Fruit fly (Drosophila melanogaster): Measurements from ENCODE around the gene Sec23.

The Sec23 gene

dm6 chr3R:5632182-5632581 is 16.7 kb upstream of the Sec23 start, which contains the start of gene CG31549:
CG31549 (plus strand) TSS chr3R:5632192.
- TF ChIP-seq pan (optimal IDR thresholded peaks at IDR 0.05) (no peak), foxo (GFP tag; optimal IDR thresholded peaks at IDR 0.05) (no peak), Mio (GFP tag; optimal IDR thresholded peaks at IDR 0.05) (no peak), N (GFP tag; optimal IDR thresholded peaks at IDR 0.05) (no peak), tai (GFP tag; optimal IDR thresholded peaks at IDR 0.05) (no peak), dl (GFP tag; optimal IDR thresholded peaks at IDR 0.05; ENCODE audit: insufficient read depth in 1 of 2, partially characterized antibody in 2 of 2) (no peak), Hr78 (GFP tag; optimal IDR thresholded peaks at IDR 0.05) (no peak), psq (GFP tag; optimal IDR thresholded peaks at IDR 0.05) (no peak), woc (GFP tag; optimal IDR thresholded peaks at IDR 0.05) (no peak), CrebA (GFP tag; optimal IDR thresholded peaks at IDR 0.05; ENCODE audit: borderline replicate concordance) (no peak), Vsx2 (GFP tag; optimal IDR thresholded peaks at IDR 0.05; ENCODE audit: partially characterized antibody) (no peak), brk (GFP tag; optimal IDR thresholded peaks at IDR 0.05) (no peak), lola (GFP tag; optimal IDR thresholded peaks at IDR 0.05) (no peak), dmrt93B (GFP tag; optimal IDR thresholded peaks at IDR 0.05) (no peak), OdsH (GFP tag; optimal IDR thresholded peaks at IDR 0.05) (no peak), Abd-B (GFP tag; optimal IDR thresholded peaks at IDR 0.05) (no peak), Hnf4 (GFP tag; optimal IDR thresholded peaks at IDR 0.05) (no peak), Hr83 (GFP tag; optimal IDR thresholded peaks at IDR 0.05; ENCODE audit: poor library complexity, severe bottlenecking) (no peak)

- TF ChIP-seq Hr83 (GFP tag; optimal IDR thresholded peaks at IDR 0.05; ENCODE audit: poor library complexity, severe bottlenecking) (peak; percentile 46), Rel (GFP tag; optimal IDR thresholded peaks at IDR 0.05) (no peak), Rel (tag; optimal IDR thresholded peaks at IDR 0.05) (no peak)
Observed at dm6 chr3R:5633437-5633836, 15.4 kb upstream of the Sec23 start, which contains the start of gene CG12171. CG12171 (plus strand) TSS chr3R:5633627.

- no peak for TF ChIP-seq lola (GFP tag; optimal IDR thresholded peaks at IDR 0.05)
- TF ChIP-seq Sp1 (GFP tag; optimal IDR thresholded peaks at IDR 0.05), result no peak
- no peak for TF ChIP-seq dl (GFP tag; optimal IDR thresholded peaks at IDR 0.05; ENCODE audit: insufficient read depth in 1 of 2, partially characterized antibody in 2 of 2)
- TF ChIP-seq dmrt93B (GFP tag; optimal IDR thresholded peaks at IDR 0.05), result no peak
- TF ChIP-seq jim (GFP tag; optimal IDR thresholded peaks at IDR 0.05), result no peak
- no peak for TF ChIP-seq Hnf4 (GFP tag; optimal IDR thresholded peaks at IDR 0.05)
- no peak for TF ChIP-seq fru (GFP tag; optimal IDR thresholded peaks at IDR 0.05)
- no peak for TF ChIP-seq Mio (GFP tag; optimal IDR thresholded peaks at IDR 0.05)
- TF ChIP-seq Hr83 (GFP tag; optimal IDR thresholded peaks at IDR 0.05; ENCODE audit: poor library complexity, severe bottlenecking), result no peak
- TF ChIP-seq Abd-B (GFP tag; optimal IDR thresholded peaks at IDR 0.05), result no peak
- TF ChIP-seq sage (GFP tag; optimal IDR thresholded peaks at IDR 0.05), result no peak
- no peak for TF ChIP-seq Jra (GFP tag; optimal IDR thresholded peaks at IDR 0.05)
- TF ChIP-seq sv (GFP tag; optimal IDR thresholded peaks at IDR 0.05), result no peak
- no peak for TF ChIP-seq ey (GFP tag; optimal IDR thresholded peaks at IDR 0.05)
- no peak for TF ChIP-seq Dif (GFP tag; optimal IDR thresholded peaks at IDR 0.05; ENCODE audit: partially characterized antibody)
Observed at dm6 chr3R:5635524-5635923, 13.3 kb upstream of the Sec23 start, which contains the start of gene CG31546. CG31546 (minus strand) TSS chr3R:5635624.

dm6 chr3R:5636519-5637430 is 12.1 kb upstream of the Sec23 start, which contains the start of the genes CG31548 and CG12170:
CG31548 (minus strand) TSS chr3R:5636852.
CG12170 (plus strand) TSS chr3R:5637234.
- no peak for TF ChIP-seq h (GFP tag; optimal IDR thresholded peaks at IDR 0.05)
- TF ChIP-seq brk (GFP tag; optimal IDR thresholded peaks at IDR 0.05), result no peak
- TF ChIP-seq rgr (GFP tag; optimal IDR thresholded peaks at IDR 0.05), result no peak
- no peak for TF ChIP-seq foxo (GFP tag; optimal IDR thresholded peaks at IDR 0.05)
- TF ChIP-seq sage (GFP tag; optimal IDR thresholded peaks at IDR 0.05), result no peak
- no peak for TF ChIP-seq Dfd (GFP tag; optimal IDR thresholded peaks at IDR 0.05)
- TF ChIP-seq GATAd (GFP tag; optimal IDR thresholded peaks at IDR 0.05), result no peak
- TF ChIP-seq psq (GFP tag; optimal IDR thresholded peaks at IDR 0.05), result peak; percentile 41
- no peak for TF ChIP-seq CrebA (GFP tag; optimal IDR thresholded peaks at IDR 0.05; ENCODE audit: borderline replicate concordance)
- TF ChIP-seq Hr83 (GFP tag; optimal IDR thresholded peaks at IDR 0.05; ENCODE audit: poor library complexity, severe bottlenecking), result peak; percentile 19
- TF ChIP-seq tai (GFP tag; optimal IDR thresholded peaks at IDR 0.05), result no peak
- no peak for TF ChIP-seq woc (GFP tag; optimal IDR thresholded peaks at IDR 0.05)
- TF ChIP-seq fru (GFP tag; optimal IDR thresholded peaks at IDR 0.05), result no peak
- peak; percentile 1 for TF ChIP-seq OdsH (GFP tag; optimal IDR thresholded peaks at IDR 0.05)
- TF ChIP-seq Mio (GFP tag; optimal IDR thresholded peaks at IDR 0.05), result no peak
- TF ChIP-seq pan (optimal IDR thresholded peaks at IDR 0.05), result no peak
- no peak for TF ChIP-seq Rel (GFP tag; optimal IDR thresholded peaks at IDR 0.05)
- no peak for TF ChIP-seq Rel (tag; optimal IDR thresholded peaks at IDR 0.05)
- no peak for TF ChIP-seq Hr78 (GFP tag; optimal IDR thresholded peaks at IDR 0.05)
- no peak for TF ChIP-seq lola (GFP tag; optimal IDR thresholded peaks at IDR 0.05)
- no peak for TF ChIP-seq Abd-B (GFP tag; optimal IDR thresholded peaks at IDR 0.05)
- TF ChIP-seq dmrt93B (GFP tag; optimal IDR thresholded peaks at IDR 0.05), result no peak
- no peak for TF ChIP-seq dl (GFP tag; optimal IDR thresholded peaks at IDR 0.05; ENCODE audit: insufficient read depth in 1 of 2, partially characterized antibody in 2 of 2)
- peak; percentile 37 for TF ChIP-seq ey (GFP tag; optimal IDR thresholded peaks at IDR 0.05)
- no peak for TF ChIP-seq CG32264 (GFP tag; optimal IDR thresholded peaks at IDR 0.05)
- no peak for TF ChIP-seq Hnf4 (GFP tag; optimal IDR thresholded peaks at IDR 0.05)
- no peak for TF ChIP-seq Sp1 (GFP tag; optimal IDR thresholded peaks at IDR 0.05)
- no peak for TF ChIP-seq Vsx2 (GFP tag; optimal IDR thresholded peaks at IDR 0.05; ENCODE audit: partially characterized antibody)
- no peak for TF ChIP-seq dsf (GFP tag; optimal IDR thresholded peaks at IDR 0.05; ENCODE audit: borderline replicate concordance)
- no peak for TF ChIP-seq jim (GFP tag; optimal IDR thresholded peaks at IDR 0.05)
- peak; percentile 32 for TF ChIP-seq sv (GFP tag; optimal IDR thresholded peaks at IDR 0.05)
- no peak for TF ChIP-seq Jra (GFP tag; optimal IDR thresholded peaks at IDR 0.05)
- no peak for TF ChIP-seq usp (GFP tag; optimal IDR thresholded peaks at IDR 0.05)
- TF ChIP-seq N (GFP tag; optimal IDR thresholded peaks at IDR 0.05), result no peak
- TF ChIP-seq Myc (optimal IDR thresholded peaks at IDR 0.05), result no peak

Data from whole organism, wandering third instar larva.